Fruit fly (Drosophila melanogaster) whole organism, pupa: ENCODE data around the gene Trmt61.

Experiments used
- CG34367 ChIP-seq: fragments of 200-800 bp; sonication (Bioruptor generic); optimal IDR thresholded peaks from 2 replicates; lab custom pipeline; 2018; ENCODE audit warnings: missing biosample characterization, mild to moderate bottlenecking, missing genetic modification characterization
- CG4496 ChIP-seq: fragments of 200-800 bp; sonication (Bioruptor generic); IDR thresholded peaks from 3 replicates; pipeline ENCODE4 v1.3.6; 2022; ENCODE audit warnings: missing biosample characterization, missing genetic modification characterization
- CG8159 ChIP-seq: fragments of 200-800 bp; sonication (Bioruptor generic); optimal IDR thresholded peaks from 3 replicates; lab custom pipeline; 2018; ENCODE audit warnings: missing biosample characterization, mild to moderate bottlenecking, missing genetic modification characterization, moderate library complexity

dm6 chr3R:26017771-26018731, 41.2 kb upstream of the Trmt61 start:
- TF ChIP-seq CG34367 (peak; percentile 93), CG4496 (GFP tag; lab: Robert Waterston, UW) (peak; percentile 24; the same call in 1 of the 3 replicates), CG8159 (peak; percentile 98)
